Fruit fly (Drosophila melanogaster): ENCODE results near the gene CG6495.

The CG6495 gene

DNA sequence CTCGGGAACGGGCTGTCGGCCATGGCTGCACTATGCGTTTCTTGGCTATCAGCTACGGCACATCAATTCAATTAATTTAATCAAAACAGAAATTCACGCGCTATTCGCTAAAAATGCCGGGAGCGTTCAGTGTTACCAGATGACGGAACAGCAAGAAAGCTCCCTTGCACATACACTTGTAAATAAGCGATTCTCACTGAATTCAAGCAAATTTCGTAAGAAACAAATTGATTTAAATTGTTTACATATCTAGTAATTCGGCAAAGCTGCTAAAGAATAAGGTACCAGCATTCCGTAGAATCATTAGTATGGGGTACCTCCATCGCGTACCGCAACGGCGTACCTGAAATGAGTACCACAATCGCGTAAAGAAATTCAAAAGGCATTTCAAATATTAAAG is 25.0 kb upstream of the CG6495 start, which contains the start of gene Nup107 (continued):
- TF ChIP-seq ato (GFP tag; IDR thresholded peaks at IDR 0.05; ENCODE audit: partially characterized antibody) (0 out of 2 replicates have a peak, but pooled peaks have one; percentile 24), Mad (GFP tag; optimal IDR thresholded peaks at IDR 0.05) (no peak), CG18599 (GFP tag; optimal IDR thresholded peaks at IDR 0.05) (no peak), B-H2 (GFP tag; optimal IDR thresholded peaks at IDR 0.05) (no peak), Drgx (GFP tag; IDR thresholded peaks at IDR 0.05) (no peak), CG10431 (GFP tag; optimal IDR thresholded peaks at IDR 0.05) (no peak), CG4707 (GFP tag; optimal IDR thresholded peaks at IDR 0.05) (no peak), CG17361 (GFP tag; IDR thresholded peaks at IDR 0.05) (peak; percentile 32; the same call in 1 of the 3 replicates), CG17829 (tag; optimal IDR thresholded peaks at IDR 0.05) (peak; percentile 40), Pdp1 (GFP tag; optimal IDR thresholded peaks at IDR 0.05) (peak in 1 of 2 experiments; percentile 52), shn (GFP tag; optimal IDR thresholded peaks at IDR 0.05) (peak; percentile 30), Nf-YC (tag; optimal IDR thresholded peaks at IDR 0.05) (no peak), inv (GFP tag; IDR thresholded peaks at IDR 0.05; ENCODE audit: partially characterized antibody) (no peak), CG8089 (GFP tag; optimal IDR thresholded peaks at IDR 0.05) (no peak), Bgb (GFP tag; IDR thresholded peaks at IDR 0.05; ENCODE audit: partially characterized antibody) (no peak), CG11456 (GFP tag; IDR thresholded peaks at IDR 0.05) (0 out of 3 replicates have a peak, but pooled peaks have one; percentile 27), CG10147 (GFP tag; optimal IDR thresholded peaks at IDR 0.05) (no peak), ATbp (GFP tag; optimal IDR thresholded peaks at IDR 0.05) (no peak), sc (optimal IDR thresholded peaks at IDR 0.05) (no peak), sc (GFP tag; optimal IDR thresholded peaks at IDR 0.05) (no peak), CG8478 (optimal IDR thresholded peaks at IDR 0.05) (no peak), CG7372 (GFP tag; IDR thresholded peaks at IDR 0.05) (no peak), CG12155 (GFP tag; optimal IDR thresholded peaks at IDR 0.05) (peak; percentile 60), maf-S (GFP tag; optimal IDR thresholded peaks at IDR 0.05) (peak; percentile 16), ems (GFP tag; optimal IDR thresholded peaks at IDR 0.05) (no peak), hbn (GFP tag; IDR thresholded peaks at IDR 0.05; ENCODE audit: partially characterized antibody) (no peak), CG1603 (tag; optimal IDR thresholded peaks at IDR 0.05) (peak; percentile 81), Ets97D (GFP tag; optimal IDR thresholded peaks at IDR 0.05) (peak; percentile 8), gsb (GFP tag; IDR thresholded peaks at IDR 0.05) (no peak), usp (GFP tag; optimal IDR thresholded peaks at IDR 0.05) (no peak), nerfin-1 (tag; optimal IDR thresholded peaks at IDR 0.05) (peak; percentile 18), CG15601 (tag; optimal IDR thresholded peaks at IDR 0.05) (no peak), CG12391 (tag; optimal IDR thresholded peaks at IDR 0.05) (peak; percentile 32), CG1602 (GFP tag; optimal IDR thresholded peaks at IDR 0.05) (no peak), chn (GFP tag; optimal IDR thresholded peaks at IDR 0.05) (peak; percentile 30), dpn (GFP tag; optimal IDR thresholded peaks at IDR 0.05) (no peak), YL-1 (GFP tag; optimal IDR thresholded peaks at IDR 0.05) (peak; percentile 11), CG11398 (GFP tag; optimal IDR thresholded peaks at IDR 0.05) (no peak), tap (tag; optimal IDR thresholded peaks at IDR 0.05) (no peak), sna (GFP tag; IDR thresholded peaks at IDR 0.05; ENCODE audit: partially characterized antibody) (no peak), D19A (tag; optimal IDR thresholded peaks at IDR 0.05) (no peak), CG10565 (GFP tag; optimal IDR thresholded peaks at IDR 0.05) (no peak), bsh (GFP tag; optimal IDR thresholded peaks at IDR 0.05) (peak in 1 of 2 experiments; percentile 13), MBD-R2 (GFP tag; IDR thresholded peaks at IDR 0.05) (peak; percentile 85), GATAe (GFP tag; conservative IDR thresholded peaks at IDR 0.05) (no peak), CG11695 (GFP tag; IDR thresholded peaks at IDR 0.05) (no peak), CTCF (GFP tag; optimal IDR thresholded peaks at IDR 0.05) (no peak), nau (GFP tag; optimal IDR thresholded peaks at IDR 0.05) (no peak), B-H1 (GFP tag; IDR thresholded peaks at IDR 0.05) (no peak), ham (GFP tag; IDR thresholded peaks at IDR 0.05) (no peak), CG2712 (tag; optimal IDR thresholded peaks at IDR 0.05) (peak; percentile 44), CG3726 (GFP tag; IDR thresholded peaks at IDR 0.05) (no peak)
